Fruit fly (Drosophila melanogaster): ENCODE measurements around the gene Pcd.

The Pcd gene

DNA sequence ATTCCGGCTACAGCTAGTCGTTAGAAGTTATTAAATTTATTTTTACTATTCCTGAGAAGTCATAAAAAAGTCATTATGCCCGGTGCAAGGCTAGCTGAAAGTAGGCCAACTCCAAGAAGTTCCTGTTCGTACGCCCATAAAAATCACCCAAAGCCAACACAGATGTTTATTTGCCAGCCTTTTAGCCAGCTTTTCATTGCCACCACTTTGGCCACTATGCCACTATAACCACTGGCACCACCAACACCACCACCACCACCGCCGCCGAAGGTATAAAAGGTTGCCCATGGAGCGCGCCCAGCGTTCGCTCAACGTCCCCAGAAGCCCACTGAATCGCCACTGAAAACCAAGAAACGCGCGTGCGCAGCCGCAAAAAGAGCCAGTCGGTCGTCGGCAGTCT is 4.6 kb upstream of the Pcd start, which contains the start of gene CG15506:
CG15506 (plus strand) TSS at position 301 of the 400 bp plus-strand sequence.
- TF ChIP-seq Abd-B (GFP tag; optimal IDR thresholded peaks at IDR 0.05) (no peak), sv (GFP tag; optimal IDR thresholded peaks at IDR 0.05) (no peak), CG9705 (GFP tag; optimal IDR thresholded peaks at IDR 0.05) (no peak), h (GFP tag; optimal IDR thresholded peaks at IDR 0.05) (no peak), dl (GFP tag; optimal IDR thresholded peaks at IDR 0.05; ENCODE audit: insufficient read depth in 1 of 2, partially characterized antibody in 2 of 2) (no peak)

DNA sequence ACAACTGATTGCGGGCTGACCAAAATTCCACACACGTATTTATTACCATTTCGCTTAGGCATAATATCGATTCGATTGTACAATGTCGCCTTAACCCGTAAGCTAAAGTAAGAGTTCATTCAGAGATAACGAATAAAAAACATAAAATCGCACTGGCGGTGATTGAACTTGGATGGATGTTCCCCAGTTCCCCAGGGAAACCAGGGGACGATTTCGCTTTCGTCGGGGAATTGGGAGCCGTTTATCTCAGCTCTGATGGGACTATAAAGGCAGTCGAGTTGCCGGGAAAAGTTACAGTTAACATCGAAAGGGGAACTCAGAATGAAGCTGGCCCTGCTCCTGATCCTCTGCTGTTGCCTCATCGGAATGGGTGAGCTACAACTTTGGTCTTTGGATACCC is 725 bp upstream of the Pcd start, which contains the start of gene CG34296:
CG34296 (plus strand) TSS at position 301 of the 400 bp plus-strand sequence.
- TF ChIP-seq Dif (GFP tag; optimal IDR thresholded peaks at IDR 0.05; ENCODE audit: partially characterized antibody) = no peak
- TF ChIP-seq HLH106 (tag; optimal IDR thresholded peaks at IDR 0.05) = no peak
- TF ChIP-seq sage (GFP tag; optimal IDR thresholded peaks at IDR 0.05) = no peak

DNA sequence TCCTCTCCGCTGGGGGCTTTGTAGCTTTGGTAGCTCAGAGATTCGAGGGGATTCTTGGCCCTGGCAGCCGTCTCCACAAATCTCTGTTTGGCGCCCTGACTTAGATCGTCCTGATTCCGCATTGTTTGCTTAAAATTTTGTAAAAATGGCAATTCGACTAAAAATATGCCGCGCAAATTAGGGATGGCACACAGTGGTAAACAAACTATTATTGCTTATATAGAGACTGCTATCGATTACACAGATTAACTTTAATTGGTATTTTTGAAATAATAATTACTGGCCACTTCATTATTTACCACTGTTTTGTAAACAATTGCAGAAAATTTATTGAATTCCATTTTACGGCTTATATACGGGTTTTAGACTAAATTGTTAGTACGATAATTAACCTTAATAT is 1.8 kb downstream of the Pcd start, which contains the start of the genes Naa40 and CG18731:
Naa40 (minus strand) TSS at position 206 of the 400 bp plus-strand sequence.
CG18731 (plus strand) TSS at position 283 of the 400 bp plus-strand sequence.
- TF ChIP-seq HLH106 (tag; optimal IDR thresholded peaks at IDR 0.05) (no peak), lola (GFP tag; optimal IDR thresholded peaks at IDR 0.05) (no peak), Sp1 (GFP tag; optimal IDR thresholded peaks at IDR 0.05) (no peak), CG9705 (GFP tag; optimal IDR thresholded peaks at IDR 0.05) (no peak), woc (GFP tag; optimal IDR thresholded peaks at IDR 0.05) (no peak), CrebA (GFP tag; optimal IDR thresholded peaks at IDR 0.05; ENCODE audit: borderline replicate concordance) (no peak), N (GFP tag; optimal IDR thresholded peaks at IDR 0.05) (no peak), psq (GFP tag; optimal IDR thresholded peaks at IDR 0.05) (no peak), dsf (GFP tag; optimal IDR thresholded peaks at IDR 0.05; ENCODE audit: borderline replicate concordance) (no peak)

DNA sequence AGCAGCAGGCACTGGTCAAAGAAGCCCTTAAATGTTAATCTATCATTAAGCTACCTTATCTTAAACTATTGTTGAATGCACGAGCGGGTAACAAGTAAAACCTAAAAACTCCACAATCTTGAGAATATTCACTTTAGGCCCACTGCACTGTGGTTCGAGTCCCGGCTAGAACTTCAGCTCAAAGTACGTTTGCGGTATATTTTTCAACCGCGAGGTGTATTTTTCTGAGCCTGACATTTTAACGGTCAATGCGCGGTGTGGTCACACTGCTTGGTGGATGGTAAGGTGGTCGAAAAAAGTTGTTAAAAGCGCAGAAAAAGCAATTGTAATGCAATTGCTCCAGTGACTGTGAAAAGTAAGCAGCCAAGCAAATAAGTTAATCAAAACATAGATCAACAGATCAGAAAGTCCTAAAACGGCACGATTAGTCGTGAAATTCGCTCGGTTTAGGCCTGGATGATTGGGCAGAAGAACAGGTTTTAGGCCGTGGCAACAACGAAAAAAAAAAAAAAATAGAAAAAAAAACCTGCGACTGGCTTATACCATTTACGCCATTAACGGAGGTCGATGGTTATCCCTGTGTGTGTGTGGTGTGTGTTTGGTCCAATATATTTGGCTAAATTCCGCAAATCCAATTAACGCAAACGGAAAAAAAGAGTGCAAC is 2.7 kb downstream of the Pcd start, which contains the start of gene Kul:
Kul (plus strand) TSS at position 254 of the 664 bp plus-strand sequence.
- TF ChIP-seq usp (GFP tag; optimal IDR thresholded peaks at IDR 0.05) (no peak), psq (GFP tag; optimal IDR thresholded peaks at IDR 0.05) (no peak), Mio (GFP tag; optimal IDR thresholded peaks at IDR 0.05) (no peak), Abd-B (GFP tag; optimal IDR thresholded peaks at IDR 0.05) (no peak), Hr83 (GFP tag; optimal IDR thresholded peaks at IDR 0.05; ENCODE audit: poor library complexity, severe bottlenecking) (no peak), CG32264 (GFP tag; optimal IDR thresholded peaks at IDR 0.05) (no peak), rgr (GFP tag; optimal IDR thresholded peaks at IDR 0.05) (peak; percentile 11), br (GFP tag; optimal IDR thresholded peaks at IDR 0.05) (no peak), Sp1 (GFP tag; optimal IDR thresholded peaks at IDR 0.05) (no peak), Vsx2 (GFP tag; optimal IDR thresholded peaks at IDR 0.05; ENCODE audit: partially characterized antibody) (no peak), jim (GFP tag; optimal IDR thresholded peaks at IDR 0.05) (no peak), lola (GFP tag; optimal IDR thresholded peaks at IDR 0.05) (no peak), N (GFP tag; optimal IDR thresholded peaks at IDR 0.05) (no peak), GATAd (GFP tag; optimal IDR thresholded peaks at IDR 0.05) (peak; percentile 2), Dfd (GFP tag; optimal IDR thresholded peaks at IDR 0.05) (no peak), pan (optimal IDR thresholded peaks at IDR 0.05) (no peak), Jra (GFP tag; optimal IDR thresholded peaks at IDR 0.05) (no peak), Hnf4 (GFP tag; optimal IDR thresholded peaks at IDR 0.05) (peak; percentile 82), Rel (GFP tag; optimal IDR thresholded peaks at IDR 0.05) (no peak), Rel (tag; optimal IDR thresholded peaks at IDR 0.05) (no peak), Hr78 (GFP tag; optimal IDR thresholded peaks at IDR 0.05) (no peak), dsf (GFP tag; optimal IDR thresholded peaks at IDR 0.05; ENCODE audit: borderline replicate concordance) (no peak), dmrt93B (GFP tag; optimal IDR thresholded peaks at IDR 0.05) (no peak), fru (GFP tag; optimal IDR thresholded peaks at IDR 0.05) (no peak), sage (GFP tag; optimal IDR thresholded peaks at IDR 0.05) (no peak), sv (GFP tag; optimal IDR thresholded peaks at IDR 0.05) (no peak), CrebA (GFP tag; optimal IDR thresholded peaks at IDR 0.05; ENCODE audit: borderline replicate concordance) (no peak), ey (GFP tag; optimal IDR thresholded peaks at IDR 0.05) (no peak), CG9705 (GFP tag; optimal IDR thresholded peaks at IDR 0.05) (no peak), HLH106 (tag; optimal IDR thresholded peaks at IDR 0.05) (peak; percentile 31), Myc (optimal IDR thresholded peaks at IDR 0.05) (no peak), OdsH (GFP tag; optimal IDR thresholded peaks at IDR 0.05) (peak; percentile 2), tai (GFP tag; optimal IDR thresholded peaks at IDR 0.05) (no peak), dl (GFP tag; optimal IDR thresholded peaks at IDR 0.05; ENCODE audit: insufficient read depth in 1 of 2, partially characterized antibody in 2 of 2) (no peak), brk (GFP tag; optimal IDR thresholded peaks at IDR 0.05) (no peak), h (GFP tag; optimal IDR thresholded peaks at IDR 0.05) (no peak), foxo (GFP tag; optimal IDR thresholded peaks at IDR 0.05) (peak in 1 of 2 experiments; percentile 19), woc (GFP tag; optimal IDR thresholded peaks at IDR 0.05) (no peak), Dif (GFP tag; optimal IDR thresholded peaks at IDR 0.05; ENCODE audit: partially characterized antibody) (no peak)

Data from whole organism, wandering third instar larva.